Worm (Caenorhabditis elegans): ENCODE measurements around the gene melo-3.

melo-3 gene

DNA sequence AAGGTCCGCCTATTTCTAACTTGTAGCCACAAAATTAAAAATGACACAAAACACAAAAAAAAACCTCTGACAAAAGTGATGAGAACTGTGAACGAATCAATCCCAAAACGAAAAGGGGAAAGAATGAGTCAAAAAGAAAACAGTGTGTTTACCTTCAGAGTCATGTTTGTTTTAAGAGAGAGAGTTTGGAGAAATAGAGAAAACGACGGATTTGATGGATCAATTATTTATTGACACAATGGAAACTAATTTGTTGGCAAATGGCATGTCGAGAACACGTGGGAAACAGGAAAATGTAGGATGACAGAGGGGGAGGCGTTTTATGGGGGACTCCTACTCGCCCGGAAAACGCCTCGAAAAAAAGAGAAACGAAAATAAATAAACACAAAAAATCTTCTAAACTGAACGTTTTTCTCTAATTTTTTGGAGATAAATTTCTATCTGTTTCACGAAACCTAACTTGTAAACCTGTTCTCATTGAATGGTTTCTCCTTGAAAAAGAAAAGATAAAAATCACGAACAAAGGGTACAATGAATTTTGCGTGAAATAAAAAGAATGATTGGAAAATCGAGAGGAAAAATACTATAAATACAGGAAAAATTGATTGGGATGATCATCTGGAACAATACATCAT, 19.8 kb downstream of the melo-3 start:
- TF ChIP-seq sea-1 (GFP tag; conservative IDR thresholded peaks at IDR 0.05) = no peak
- TF ChIP-seq scrt-1 (GFP tag; IDR thresholded peaks at IDR 0.05) = no peak
- TF ChIP-seq pes-1 (GFP tag; IDR thresholded peaks at IDR 0.05) = no peak
- TF ChIP-seq ets-7 (tag; optimal IDR thresholded peaks at IDR 0.05) = no peak
- TF ChIP-seq aly-1 (tag; optimal IDR thresholded peaks at IDR 0.05) = no peak
- no peak for TF ChIP-seq hnd-1 (tag; optimal IDR thresholded peaks at IDR 0.05)
- no peak for TF ChIP-seq tbx-11 (GFP tag; IDR thresholded peaks at IDR 0.05)
- TF ChIP-seq hmg-4 (GFP tag; optimal IDR thresholded peaks at IDR 0.05) = no peak
- no peak for TF ChIP-seq ceh-36 (tag; optimal IDR thresholded peaks at IDR 0.05)
- TF ChIP-seq tbx-37 (GFP tag; conservative IDR thresholded peaks at IDR 0.05) = no peak
- no peak for TF ChIP-seq hmbx-1 (tag; optimal IDR thresholded peaks at IDR 0.05)
- no peak for TF ChIP-seq ama-1 (optimal IDR thresholded peaks at IDR 0.05)
- no peak for TF ChIP-seq ceh-13 (GFP tag; optimal IDR thresholded peaks at IDR 0.05)
- no peak for TF ChIP-seq flt-1 (GFP tag; IDR thresholded peaks at IDR 0.05)
- TF ChIP-seq F13C5.2 (tag; optimal IDR thresholded peaks at IDR 0.05) = no peak
- TF ChIP-seq B0310.2 (tag; optimal IDR thresholded peaks at IDR 0.05) = no peak
- TF ChIP-seq tra-4 (tag; optimal IDR thresholded peaks at IDR 0.05) = no peak

DNA sequence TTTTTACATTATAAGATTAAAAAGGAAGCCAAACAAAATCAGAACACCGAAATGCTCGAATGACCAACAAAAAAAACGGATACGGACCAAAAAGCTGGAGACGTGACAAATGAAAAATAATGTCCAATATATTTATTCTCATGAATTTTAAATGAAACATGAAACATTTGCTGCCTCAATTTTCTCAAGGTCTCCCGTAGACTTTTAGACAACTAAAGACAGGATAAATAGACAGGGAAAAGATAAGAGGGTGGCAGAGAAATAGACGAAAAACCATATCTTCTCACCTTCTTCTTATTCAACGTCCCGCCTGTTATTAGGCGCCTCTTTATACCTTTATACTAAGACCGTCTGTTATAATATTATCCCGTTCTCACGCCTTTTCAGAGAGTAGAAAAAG, 20.9 kb downstream of the melo-3 start:
- TF ChIP-seq ama-1 (optimal IDR thresholded peaks at IDR 0.05) (no peak), tbx-11 (GFP tag; IDR thresholded peaks at IDR 0.05) (no peak), B0310.2 (tag; optimal IDR thresholded peaks at IDR 0.05) (no peak), F13C5.2 (tag; optimal IDR thresholded peaks at IDR 0.05) (no peak), tbx-37 (GFP tag; conservative IDR thresholded peaks at IDR 0.05) (no peak), pes-1 (GFP tag; IDR thresholded peaks at IDR 0.05) (no peak), ceh-13 (GFP tag; optimal IDR thresholded peaks at IDR 0.05) (no peak), hnd-1 (tag; optimal IDR thresholded peaks at IDR 0.05) (no peak), sea-1 (GFP tag; conservative IDR thresholded peaks at IDR 0.05) (no peak), hmbx-1 (tag; optimal IDR thresholded peaks at IDR 0.05) (no peak), scrt-1 (GFP tag; IDR thresholded peaks at IDR 0.05) (no peak), flt-1 (GFP tag; IDR thresholded peaks at IDR 0.05) (no peak), tra-4 (tag; optimal IDR thresholded peaks at IDR 0.05) (no peak), ets-7 (tag; optimal IDR thresholded peaks at IDR 0.05) (no peak), aly-1 (tag; optimal IDR thresholded peaks at IDR 0.05) (no peak), ceh-36 (tag; optimal IDR thresholded peaks at IDR 0.05) (no peak), hmg-4 (GFP tag; optimal IDR thresholded peaks at IDR 0.05) (no peak)

DNA sequence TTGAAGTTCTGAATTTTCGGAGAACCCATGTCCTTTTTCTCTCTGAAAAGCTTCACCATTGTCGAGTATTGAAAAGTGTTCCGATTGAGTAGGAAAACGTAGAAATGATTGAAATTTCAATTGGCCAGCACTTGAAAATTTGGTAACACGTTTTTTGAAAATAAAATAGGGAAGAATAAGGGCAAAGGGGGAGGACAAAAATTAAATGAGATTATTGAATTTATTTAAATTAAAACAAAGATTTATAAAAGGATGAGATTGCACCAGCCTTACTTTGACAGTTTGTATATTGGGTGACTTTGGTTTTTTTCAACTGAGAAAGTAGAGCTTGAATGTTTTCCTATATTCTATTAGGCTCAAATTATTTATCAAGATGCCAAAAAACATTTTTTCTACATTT, 22.5 kb downstream of the melo-3 start, which contains the start of gene obr-2:
TSS of gene obr-2 (minus strand) at position 101 of the 400 bp plus-strand sequence.
- TF ChIP-seq B0310.2 (tag; optimal IDR thresholded peaks at IDR 0.05) = no peak
- no peak for TF ChIP-seq tra-4 (tag; optimal IDR thresholded peaks at IDR 0.05)
- no peak for TF ChIP-seq ceh-13 (GFP tag; optimal IDR thresholded peaks at IDR 0.05)
- TF ChIP-seq sea-1 (GFP tag; conservative IDR thresholded peaks at IDR 0.05) = no peak
- no peak for TF ChIP-seq tbx-11 (GFP tag; IDR thresholded peaks at IDR 0.05)
- no peak for TF ChIP-seq pes-1 (GFP tag; IDR thresholded peaks at IDR 0.05)

DNA sequence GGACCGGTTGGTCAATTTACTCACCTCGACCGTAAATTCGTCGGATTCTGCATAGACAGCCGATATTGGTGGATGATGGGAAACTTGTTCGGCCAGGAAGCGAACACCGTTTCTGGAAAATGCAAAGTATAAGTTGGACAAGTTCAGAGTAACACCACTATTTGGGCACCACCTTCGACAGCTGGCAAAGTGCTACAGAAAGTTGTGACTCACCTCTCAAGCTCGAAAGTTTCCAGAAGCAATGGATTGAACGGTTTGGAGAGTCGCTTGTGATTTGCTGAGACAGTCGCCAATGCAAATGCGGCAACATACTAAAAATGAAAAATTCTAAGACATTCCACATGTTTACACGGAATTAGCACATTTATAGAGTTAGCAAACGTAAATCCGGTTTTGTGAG, 23.3 kb downstream of the melo-3 start:
- TF ChIP-seq aly-1 (tag; optimal IDR thresholded peaks at IDR 0.05) (no peak), ets-7 (tag; optimal IDR thresholded peaks at IDR 0.05) (no peak), ceh-36 (tag; optimal IDR thresholded peaks at IDR 0.05) (no peak), tra-4 (tag; optimal IDR thresholded peaks at IDR 0.05) (no peak), hnd-1 (tag; optimal IDR thresholded peaks at IDR 0.05) (no peak), ceh-13 (GFP tag; optimal IDR thresholded peaks at IDR 0.05) (no peak), hmg-4 (GFP tag; optimal IDR thresholded peaks at IDR 0.05) (no peak), scrt-1 (GFP tag; IDR thresholded peaks at IDR 0.05) (no peak), F13C5.2 (tag; optimal IDR thresholded peaks at IDR 0.05) (no peak), pes-1 (GFP tag; IDR thresholded peaks at IDR 0.05) (no peak), flt-1 (GFP tag; IDR thresholded peaks at IDR 0.05) (no peak), tbx-37 (GFP tag; conservative IDR thresholded peaks at IDR 0.05) (no peak), sea-1 (GFP tag; conservative IDR thresholded peaks at IDR 0.05) (no peak), ama-1 (optimal IDR thresholded peaks at IDR 0.05) (no peak), tbx-11 (GFP tag; IDR thresholded peaks at IDR 0.05) (no peak), hmbx-1 (tag; optimal IDR thresholded peaks at IDR 0.05) (no peak), B0310.2 (tag; optimal IDR thresholded peaks at IDR 0.05) (no peak)

ce11 chrV:15012542-15013301, 23.9 kb downstream of the melo-3 start:
- TF ChIP-seq hmbx-1 (tag; optimal IDR thresholded peaks at IDR 0.05) = no peak
- TF ChIP-seq ets-7 (tag; optimal IDR thresholded peaks at IDR 0.05) = no peak
- TF ChIP-seq ama-1 (optimal IDR thresholded peaks at IDR 0.05) = no peak
- TF ChIP-seq flt-1 (GFP tag; IDR thresholded peaks at IDR 0.05) = no peak
- TF ChIP-seq hmg-4 (GFP tag; optimal IDR thresholded peaks at IDR 0.05) = no peak
- TF ChIP-seq tbx-37 (GFP tag; conservative IDR thresholded peaks at IDR 0.05) = no peak
- no peak for TF ChIP-seq aly-1 (tag; optimal IDR thresholded peaks at IDR 0.05)
- no peak for TF ChIP-seq ceh-36 (tag; optimal IDR thresholded peaks at IDR 0.05)
- no peak for TF ChIP-seq scrt-1 (GFP tag; IDR thresholded peaks at IDR 0.05)
- TF ChIP-seq B0310.2 (tag; optimal IDR thresholded peaks at IDR 0.05) = no peak
- TF ChIP-seq ceh-13 (GFP tag; optimal IDR thresholded peaks at IDR 0.05) = no peak
- TF ChIP-seq pes-1 (GFP tag; IDR thresholded peaks at IDR 0.05) = no peak
- TF ChIP-seq sea-1 (GFP tag; conservative IDR thresholded peaks at IDR 0.05) = no peak
- TF ChIP-seq tbx-11 (GFP tag; IDR thresholded peaks at IDR 0.05) = no peak
- TF ChIP-seq tra-4 (tag; optimal IDR thresholded peaks at IDR 0.05) = no peak
- no peak for TF ChIP-seq F13C5.2 (tag; optimal IDR thresholded peaks at IDR 0.05)

- TF ChIP-seq scrt-1 (GFP tag; IDR thresholded peaks at IDR 0.05) (no peak), sea-1 (GFP tag; conservative IDR thresholded peaks at IDR 0.05) (no peak), flt-1 (GFP tag; IDR thresholded peaks at IDR 0.05) (no peak)
Observed at ce11 chrV:15011560-15011959, 25.1 kb downstream of the melo-3 start, which contains the start of gene nmr-2. TSS of gene nmr-2 (minus strand) at chrV:15011660.

DNA sequence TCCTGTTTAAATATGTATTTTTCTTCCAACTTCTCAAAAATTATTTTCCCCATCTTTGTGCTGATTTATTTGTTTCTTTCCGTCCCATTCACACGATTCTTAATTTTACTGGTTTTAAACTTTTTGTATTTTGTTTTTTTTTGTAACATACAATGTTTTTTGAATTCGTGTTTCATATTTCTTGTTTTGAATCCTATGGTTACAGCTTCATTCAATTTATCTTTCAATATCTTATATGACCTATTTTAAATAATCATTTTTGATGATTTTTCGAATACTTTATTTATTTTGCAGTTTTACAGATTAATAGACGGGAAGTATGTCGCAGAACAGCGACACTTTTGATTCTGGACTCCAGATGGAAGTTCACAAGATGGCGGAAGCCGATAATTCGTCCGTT, 31.9 kb downstream of the melo-3 start, which contains the start of gene hrde-2:
TSS of gene hrde-2 (plus strand) at position 301 of the 400 bp plus-strand sequence.
- TF ChIP-seq flt-1 (GFP tag; IDR thresholded peaks at IDR 0.05) (no peak), F13C5.2 (tag; optimal IDR thresholded peaks at IDR 0.05) (no peak), ceh-36 (tag; optimal IDR thresholded peaks at IDR 0.05) (no peak), hnd-1 (tag; optimal IDR thresholded peaks at IDR 0.05) (no peak), scrt-1 (GFP tag; IDR thresholded peaks at IDR 0.05) (no peak), ceh-13 (GFP tag; optimal IDR thresholded peaks at IDR 0.05) (no peak), aly-1 (tag; optimal IDR thresholded peaks at IDR 0.05) (no peak), tbx-11 (GFP tag; IDR thresholded peaks at IDR 0.05) (no peak)

Data from whole organism, early embryonic.